Worm (Caenorhabditis elegans) whole organism, late embryonic: ENCODE measurements around the gene cest-5.2.
"Not testable (repeated sequence)": the region's sequence is repeated elsewhere in the genome, so short reads cannot be mapped to it uniquely, and the experiment has no call there.

Source experiments
- C08G9.2 ChIP-seq: sonication (generic microtip); optimal IDR thresholded peaks from 2 replicates; lab custom pipeline; 2016; ENCODE audit warnings: mild to moderate bottlenecking, missing genetic modification characterization, moderate library complexity, missing compliant biosample characterization
- C38D4.7 ChIP-seq: fragments of 200-800 bp; sonication (Bioruptor generic); optimal IDR thresholded peaks from 2 replicates; lab custom pipeline; 2018; ENCODE audit warnings: mild to moderate bottlenecking, missing genetic modification characterization, moderate library complexity, missing compliant biosample characterization
- F13H6.1 ChIP-seq: sonication (generic microtip); optimal IDR thresholded peaks from 2 replicates; lab custom pipeline; 2016; ENCODE audit warnings: missing genetic modification characterization, missing compliant biosample characterization
- K02D7.2 ChIP-seq: sonication (generic microtip); optimal IDR thresholded peaks from 2 replicates; lab custom pipeline; 2017; ENCODE audit warnings: mild to moderate bottlenecking, missing genetic modification characterization, missing compliant biosample characterization
- T23F11.4 ChIP-seq: fragments of 200-800 bp; sonication (Bioruptor generic); optimal IDR thresholded peaks from 2 replicates; lab custom pipeline; 2018; ENCODE audit warnings: mild to moderate bottlenecking, missing genetic modification characterization, missing compliant biosample characterization
- Y22D7AL.16 ChIP-seq: sonication (generic microtip); optimal IDR thresholded peaks from 2 replicates; lab custom pipeline; 2016; ENCODE audit warnings: missing genetic modification characterization, missing compliant biosample characterization
- ahr-1 ChIP-seq: sonication (generic microtip); optimal IDR thresholded peaks from 2 replicates; lab custom pipeline; 2016; ENCODE audit warnings: missing genetic modification characterization, missing compliant biosample characterization
- ceh-14 ChIP-seq: sonication (generic microtip); optimal IDR thresholded peaks from 2 replicates; lab custom pipeline; 2016; ENCODE audit warnings: missing genotype, missing genetic modification characterization, missing compliant biosample characterization
- ceh-18 ChIP-seq: sonication (generic microtip); optimal IDR thresholded peaks from 2 replicates; lab custom pipeline; 2016; ENCODE audit warnings: missing genetic modification characterization, missing compliant biosample characterization
- ceh-19 ChIP-seq: fragments of 200-800 bp; sonication (Bioruptor generic); optimal IDR thresholded peaks from 2 replicates; lab custom pipeline; 2018; ENCODE audit warnings: mild to moderate bottlenecking, missing genetic modification characterization, missing compliant biosample characterization
- ceh-24 ChIP-seq: sonication (generic microtip); optimal IDR thresholded peaks from 2 replicates; lab custom pipeline; 2016; ENCODE audit warnings: mild to moderate bottlenecking, missing genetic modification characterization, missing compliant biosample characterization
- ceh-45 ChIP-seq: fragments of 200-800 bp; sonication (Bioruptor generic); IDR thresholded peaks from 2 replicates; pipeline ENCODE4 v1.3.6; 2022; ENCODE audit warnings: missing genetic modification reagents, missing genetic modification characterization, missing compliant biosample characterization
- che-1 ChIP-seq: sonication (generic microtip); optimal IDR thresholded peaks from 2 replicates; lab custom pipeline; 2016; ENCODE audit warnings: mild to moderate bottlenecking, missing genetic modification characterization, missing compliant biosample characterization
- dmd-4 ChIP-seq: sonication (generic microtip); optimal IDR thresholded peaks from 2 replicates; lab custom pipeline; 2016; ENCODE audit warnings: borderline replicate concordance, missing genetic modification characterization, missing compliant biosample characterization
- dve-1 ChIP-seq: sonication (generic microtip); optimal IDR thresholded peaks from 2 replicates; lab custom pipeline; 2017; ENCODE audit warnings: antibody characterized with exemption, mild to moderate bottlenecking, missing genetic modification characterization, missing compliant biosample characterization
- elt-2 ChIP-seq: sonication (generic microtip); optimal IDR thresholded peaks from 2 replicates; lab custom pipeline; 2016; ENCODE audit warnings: missing genetic modification reagents, missing genetic modification characterization, missing compliant biosample characterization
- elt-4 ChIP-seq: sonication (generic microtip); optimal IDR thresholded peaks from 2 replicates; lab custom pipeline; 2016; ENCODE audit warnings: missing genetic modification characterization, missing compliant biosample characterization
- ets-4 ChIP-seq: sonication (generic microtip); optimal IDR thresholded peaks from 2 replicates; lab custom pipeline; 2016; ENCODE audit warnings: missing genetic modification characterization, missing compliant biosample characterization
- fax-1 ChIP-seq: sonication (generic microtip); optimal IDR thresholded peaks from 2 replicates; lab custom pipeline; 2016; ENCODE audit warnings: missing genotype, missing genetic modification characterization, missing compliant biosample characterization
- hlh-13 ChIP-seq: fragments of 200-800 bp; sonication (Bioruptor generic); optimal IDR thresholded peaks from 2 replicates; lab custom pipeline; 2018; ENCODE audit warnings: mild to moderate bottlenecking, missing genetic modification characterization, missing compliant biosample characterization
- hlh-15 ChIP-seq: sonication (generic microtip); optimal IDR thresholded peaks from 2 replicates; lab custom pipeline; 2016; ENCODE audit warnings: missing genetic modification characterization, missing compliant biosample characterization
- nhr-232 ChIP-seq: sonication (generic microtip); optimal IDR thresholded peaks from 2 replicates; lab custom pipeline; 2016; ENCODE audit warnings: missing genetic modification characterization, missing compliant biosample characterization
- npax-4 ChIP-seq: sonication (generic microtip); optimal IDR thresholded peaks from 2 replicates; lab custom pipeline; 2016; ENCODE audit warnings: missing genetic modification characterization, missing compliant biosample characterization
- pha-2 ChIP-seq: sonication (generic microtip); optimal IDR thresholded peaks from 2 replicates; lab custom pipeline; 2017; ENCODE audit warnings: mild to moderate bottlenecking, missing genetic modification characterization, missing compliant biosample characterization
- pha-4 ChIP-seq: fragments of 150-350 bp; optimal IDR thresholded peaks from 2 replicates; lab custom pipeline; 2018; ENCODE audit warnings: missing biosample characterization, missing genetic modification reagents, missing genetic modification characterization
- pros-1 ChIP-seq: fragments of 150-350 bp; optimal IDR thresholded peaks from 2 replicates; lab custom pipeline; 2014; ENCODE audit warnings: missing biosample characterization, missing genetic modification reagents, missing genetic modification characterization
- ref-2 ChIP-seq: sonication (generic microtip); optimal IDR thresholded peaks from 2 replicates; lab custom pipeline; 2016; ENCODE audit warnings: missing genetic modification characterization, missing compliant biosample characterization
- rnt-1 ChIP-seq: sonication (generic microtip); optimal IDR thresholded peaks from 2 replicates; lab custom pipeline; 2016; ENCODE audit warnings: missing genetic modification characterization, missing compliant biosample characterization
- sdc-2 ChIP-seq: sonication (generic microtip); optimal IDR thresholded peaks from 2 replicates; lab custom pipeline; 2016; ENCODE audit warnings: missing genotype, missing genetic modification characterization, missing compliant biosample characterization
- sox-2 ChIP-seq: fragments of 200-800 bp; sonication (Bioruptor generic); IDR thresholded peaks from 2 replicates; pipeline ENCODE4 v1.3.6; 2022; ENCODE audit warnings: missing genetic modification reagents, missing genetic modification characterization, missing compliant biosample characterization
- unc-3 ChIP-seq, 2 experiments: fragments of 200-800 bp in 1 of 2; sonication (Bioruptor generic) in 1 of 2; sonication (generic microtip) in 1 of 2; conservative IDR thresholded peaks in 1 of 2; optimal IDR thresholded peaks in 1 of 2; 2 replicates each; pipeline versions ENCODE4 v1.3.6 to Lab custom; 2016 to 2022; ENCODE audit warnings: missing compliant biosample characterization in 2 of 2, missing genetic modification characterization in 2 of 2, missing genetic modification reagents in 1 of 2
- unc-55 ChIP-seq: sonication (generic microtip); optimal IDR thresholded peaks from 2 replicates; lab custom pipeline; 2017; ENCODE audit warnings: missing biosample characterization, missing genetic modification reagents, missing genetic modification characterization

The cest-5.2 gene

DNA sequence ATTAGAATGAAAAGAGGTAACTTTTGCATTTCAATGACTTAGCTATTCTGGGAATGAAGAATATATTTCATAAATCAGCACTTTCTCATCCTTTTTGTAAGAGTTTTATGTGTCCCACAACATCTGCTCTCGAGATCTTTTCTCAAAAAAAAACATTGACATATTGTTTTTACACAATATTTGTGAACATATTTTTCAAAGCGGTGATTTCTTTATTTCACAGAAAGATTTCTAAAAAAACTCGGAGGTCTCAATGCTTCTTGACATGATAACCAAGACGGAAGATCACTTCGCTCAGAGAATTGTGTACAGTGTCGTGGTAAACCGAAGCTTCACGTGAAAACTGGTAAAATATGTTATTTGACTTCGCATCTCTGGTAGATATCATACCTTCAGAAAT is 31.8 kb downstream of the cest-5.2 start, which contains the start of gene F38A5.22:
F38A5.22 (minus strand) TSS at position 29 of the 400 bp plus-strand sequence.
- TF ChIP-seq elt-4 (tag; lab: Kevin White, UChicago) = no peak
- TF ChIP-seq K02D7.2 (tag; lab: Kevin White, UChicago) = no peak
- no peak for TF ChIP-seq ceh-45
- TF ChIP-seq C38D4.7 (GFP tag; lab: Kevin White, UChicago) = no peak
- TF ChIP-seq hlh-13 (GFP tag; lab: Kevin White, UChicago) = no peak
- TF ChIP-seq sdc-2 = no peak

ce11 chrIV:6594871-6595270 is 32.9 kb downstream of the cest-5.2 start, which contains the start of gene nspb-3:
Gene nspb-3, minus strand, starts transcription at chrIV:6594971.
- not testable (repeated sequence) for TF ChIP-seq unc-55 (GFP tag; lab: Kevin White, UChicago); T23F11.4; unc-3 (GFP tag; conservative IDR thresholded peaks at IDR 0.05; lab: Robert Waterston, UW); unc-3 (tag; optimal IDR thresholded peaks at IDR 0.05; lab: Kevin White, UChicago)
- TF ChIP-seq, all 69 proteins: peak for 0; not testable (repeated sequence) for 69

ce11 chrIV:6591010-6591746 is 36.5 kb downstream of the cest-5.2 start, which contains the start of the genes nspb-1 and nspb-2:
Gene nspb-1, minus strand, starts transcription at chrIV:6591110.
Gene nspb-2, plus strand, starts transcription at chrIV:6591696.
- not testable (repeated sequence) for TF ChIP-seq che-1, Y22D7AL.16, fax-1 (tag; lab: Kevin White, UChicago)

DNA sequence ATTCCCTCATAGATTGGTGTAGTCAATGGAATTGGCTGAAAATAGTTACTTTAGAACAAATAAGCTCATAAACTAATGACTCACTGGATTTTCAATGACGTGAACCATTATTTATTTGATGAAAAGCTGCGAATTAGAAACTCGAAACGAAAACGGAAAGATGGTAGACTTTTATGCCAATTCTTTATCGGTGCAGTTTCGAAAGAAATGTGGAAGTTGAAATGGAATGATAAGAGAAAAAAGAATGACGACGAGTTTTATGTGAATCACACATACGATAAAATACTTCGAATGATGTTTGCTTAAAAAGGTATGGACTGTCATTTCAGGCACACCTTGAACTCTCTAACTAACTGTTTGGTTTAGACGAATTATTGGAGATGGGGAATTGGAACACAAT is 37.7 kb downstream of the cest-5.2 start, which contains the start of the genes lec-11 and irld-7:
lec-11 (minus strand) TSS at position 126 of the 400 bp plus-strand sequence.
irld-7 (plus strand) TSS at position 332 of the 400 bp plus-strand sequence.
- TF ChIP-seq C08G9.2 (no peak), ceh-24 (tag; lab: Kevin White, UChicago) (no peak), ets-4 (no peak), elt-2 (tag; lab: Kevin White, UChicago) (no peak), hlh-15 (no peak), pha-4 (tag; lab: Kevin White, UChicago) (no peak), ceh-18 (no peak), ceh-14 (tag; lab: Kevin White, UChicago) (no peak), ceh-19 (GFP tag; lab: Kevin White, UChicago) (no peak), sdc-2 (no peak), F13H6.1 (no peak), dve-1 (tag; lab: Kevin White, UChicago) (no peak), pha-2 (no peak), sox-2 (GFP tag; lab: Robert Waterston, UW) (no peak), ref-2 (no peak), dmd-4 (tag; lab: Kevin White, UChicago) (no peak), ahr-1 (no peak), rnt-1 (no peak), npax-4 (tag; lab: Kevin White, UChicago) (no peak), pros-1 (tag; lab: Kevin White, UChicago) (no peak)

DNA sequence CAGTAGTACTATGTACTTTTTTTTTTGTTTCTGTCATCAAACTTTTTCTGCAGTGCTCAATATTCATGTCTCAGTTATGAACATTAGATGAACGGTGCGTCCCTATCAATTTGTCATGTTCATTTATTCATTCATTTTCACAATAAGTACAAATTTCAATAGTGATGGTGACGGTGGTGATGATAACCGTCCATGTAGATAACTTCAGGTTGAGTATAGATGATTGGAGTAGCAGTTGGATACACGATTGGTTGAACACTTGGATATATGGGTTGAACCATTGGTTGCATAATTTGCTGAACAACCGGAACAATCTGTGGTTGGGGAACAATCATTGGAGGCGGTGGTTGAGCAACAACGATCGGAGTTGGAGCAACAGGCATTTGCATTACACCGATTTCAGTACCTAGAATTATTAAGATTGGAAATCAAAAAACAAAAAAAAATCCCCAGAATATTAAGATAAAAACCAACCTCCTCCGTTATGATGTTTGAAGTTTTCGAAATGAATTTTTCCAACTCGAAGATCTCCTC is 39.6 kb downstream of the cest-5.2 start:
- TF ChIP-seq ref-2 = no peak
- no peak for TF ChIP-seq nhr-232 (tag; lab: Kevin White, UChicago)
